Worm (Caenorhabditis elegans) whole organism, young adult: ENCODE results near the gene F21D9.1.

Source experiments
- B0019.2 ChIP-seq: fragments of 200-800 bp; sonication (Bioruptor generic); conservative IDR thresholded peaks from 2 replicates; pipeline ENCODE4 v1.3.6; 2022; ENCODE audit warnings: missing genetic modification reagents, missing genetic modification characterization, missing compliant biosample characterization
- B0261.1 ChIP-seq: sonication (generic microtip); optimal IDR thresholded peaks from 2 replicates; lab custom pipeline; 2016; ENCODE audit warnings: mild to moderate bottlenecking, missing genetic modification characterization, moderate library complexity, missing compliant biosample characterization
- B0336.3 ChIP-seq: fragments of 200-800 bp; sonication (Bioruptor generic); IDR thresholded peaks from 2 replicates; pipeline ENCODE4 v1.3.6; 2022; ENCODE audit warnings: missing genetic modification characterization, missing compliant biosample characterization
- C06A6.2 ChIP-seq: fragments of 200-800 bp; sonication (Bioruptor generic); conservative IDR thresholded peaks from 2 replicates; pipeline ENCODE4 v1.3.6; 2022; ENCODE audit warnings: missing genetic modification characterization, missing compliant biosample characterization
- D2030.7 ChIP-seq: fragments of 200-800 bp; sonication (Bioruptor generic); IDR thresholded peaks from 2 replicates; pipeline ENCODE4 v1.3.6; 2022; ENCODE audit warnings: missing genetic modification reagents, missing genetic modification characterization, missing compliant biosample characterization
- F22D6.2 ChIP-seq: sonication (generic microtip); optimal IDR thresholded peaks from 2 replicates; lab custom pipeline; 2016; ENCODE audit warnings: mild to moderate bottlenecking, missing genetic modification characterization, missing compliant biosample characterization
- F39B2.1 ChIP-seq: fragments of 200-800 bp; sonication (Bioruptor generic); IDR thresholded peaks from 2 replicates; pipeline ENCODE4 v1.3.6; 2022; ENCODE audit warnings: missing genetic modification reagents, missing genetic modification characterization, missing compliant biosample characterization
- F57C9.4 ChIP-seq: sonication (generic microtip); optimal IDR thresholded peaks from 2 replicates; lab custom pipeline; 2017; ENCODE audit warnings: mild to moderate bottlenecking, missing genetic modification characterization, missing compliant biosample characterization
- K11D2.4 ChIP-seq: fragments of 200-800 bp; sonication (Bioruptor generic); IDR thresholded peaks from 2 replicates; pipeline ENCODE4 v1.3.6; 2022; ENCODE audit warnings: missing genetic modification reagents, missing genetic modification characterization, missing compliant biosample characterization
- T26A5.8 ChIP-seq: sonication (generic microtip); optimal IDR thresholded peaks from 2 replicates; lab custom pipeline; 2016; ENCODE audit warnings: missing genetic modification characterization, missing compliant biosample characterization
- Y79H2A.3 ChIP-seq: fragments of 200-800 bp; sonication (Bioruptor generic); conservative IDR thresholded peaks from 2 replicates; pipeline ENCODE4 v1.3.6; 2022; ENCODE audit warnings: missing genetic modification reagents, missing genetic modification characterization, missing compliant biosample characterization
- bed-2 ChIP-seq: fragments of 200-800 bp; sonication (Bioruptor generic); IDR thresholded peaks from 2 replicates; pipeline ENCODE4 v1.3.6; 2022; ENCODE audit warnings: missing genetic modification reagents, missing genetic modification characterization, missing compliant biosample characterization
- cebp-1 ChIP-seq, 2 experiments: fragments of 200-800 bp in 1 of 2; sonication (Bioruptor generic) in 1 of 2; sonication (generic microtip) in 1 of 2; IDR thresholded peaks in 1 of 2; optimal IDR thresholded peaks in 1 of 2; 2 replicates each; pipeline versions ENCODE4 v1.3.6 to Lab custom; 2017 to 2022; ENCODE audit warnings: missing compliant biosample characterization in 2 of 2, missing genetic modification characterization in 2 of 2, mild to moderate bottlenecking in 1 of 2, missing genetic modification reagents in 1 of 2, moderate library complexity in 1 of 2
- cebp-2 ChIP-seq: fragments of 200-800 bp; sonication (Bioruptor generic); IDR thresholded peaks from 2 replicates; pipeline ENCODE4 v1.3.6; 2022; ENCODE audit warnings: missing genetic modification characterization, missing compliant biosample characterization
- ceh-40 ChIP-seq: fragments of 200-800 bp; sonication (Bioruptor generic); IDR thresholded peaks from 2 replicates; pipeline ENCODE4 v1.3.6; 2022; ENCODE audit warnings: missing genetic modification characterization, missing compliant biosample characterization
- ceh-58 ChIP-seq: fragments of 200-800 bp; sonication (Bioruptor generic); IDR thresholded peaks from 2 replicates; pipeline ENCODE4 v1.3.6; 2022; ENCODE audit warnings: missing genetic modification characterization, missing compliant biosample characterization
- dox-1 ChIP-seq: fragments of 200-800 bp; sonication (Bioruptor generic); IDR thresholded peaks from 2 replicates; pipeline ENCODE4 v1.3.6; 2022; ENCODE audit warnings: missing genetic modification reagents, missing genetic modification characterization, missing compliant biosample characterization
- dpl-1 ChIP-seq: fragments of 150-350 bp; optimal IDR thresholded peaks from 2 replicates; lab custom pipeline; 2014; ENCODE audit warnings: missing biosample characterization, missing genetic modification reagents, missing genetic modification characterization
- egl-44 ChIP-seq: fragments of 200-800 bp; sonication (Bioruptor generic); IDR thresholded peaks from 2 replicates; pipeline ENCODE4 v1.3.6; 2022; ENCODE audit warnings: missing genetic modification reagents, missing genetic modification characterization, missing compliant biosample characterization
- ets-4 ChIP-seq: fragments of 200-800 bp; sonication (Bioruptor generic); optimal IDR thresholded peaks from 2 replicates; lab custom pipeline; 2018; ENCODE audit warnings: mild to moderate bottlenecking, missing genetic modification characterization, missing compliant biosample characterization
- gei-17 ChIP-seq: fragments of 200-800 bp; sonication (Bioruptor generic); optimal IDR thresholded peaks from 2 replicates; lab custom pipeline; 2018; ENCODE audit warnings: mild to moderate bottlenecking, missing genetic modification characterization, missing compliant biosample characterization
- hlh-12 ChIP-seq: sonication (generic microtip); optimal IDR thresholded peaks from 2 replicates; lab custom pipeline; 2016; ENCODE audit warnings: missing genetic modification characterization, missing compliant biosample characterization
- hlh-26 ChIP-seq: fragments of 200-800 bp; sonication (Bioruptor generic); conservative IDR thresholded peaks from 2 replicates; pipeline ENCODE4 v1.3.6; 2022; ENCODE audit warnings: missing genetic modification reagents, missing genetic modification characterization, missing compliant biosample characterization
- hrde-1 ChIP-seq: sonication (generic microtip); optimal IDR thresholded peaks from 2 replicates; lab custom pipeline; 2016; ENCODE audit warnings: missing genetic modification characterization, mild to moderate bottlenecking, missing compliant biosample characterization, moderate library complexity, missing genotype, missing genetic modification reagents, borderline replicate concordance
- hsf-1 ChIP-seq: fragments of 200-800 bp; sonication (Bioruptor generic); IDR thresholded peaks from 2 replicates; pipeline ENCODE4 v1.3.6; 2022; ENCODE audit warnings: missing genetic modification reagents, missing genetic modification characterization, missing compliant biosample characterization
- lag-1 ChIP-seq: fragments of 200-800 bp; sonication (Bioruptor generic); IDR thresholded peaks from 2 replicates; pipeline ENCODE4 v1.3.6; 2022; ENCODE audit warnings: missing genetic modification reagents, missing genetic modification characterization, missing compliant biosample characterization
- let-607 ChIP-seq, 2 experiments: fragments of 200-800 bp in 1 of 2; sonication (Bioruptor generic) in 1 of 2; sonication (generic microtip) in 1 of 2; optimal IDR thresholded peaks; 2 replicates each; lab custom pipeline; 2016 to 2018; ENCODE audit warnings: mild to moderate bottlenecking in 2 of 2, missing compliant biosample characterization in 2 of 2, missing genetic modification characterization in 2 of 2, moderate library complexity in 2 of 2, missing genotype in 1 of 2
- lin-26 ChIP-seq: fragments of 200-800 bp; sonication (Bioruptor generic); IDR thresholded peaks from 2 replicates; pipeline ENCODE4 v1.3.6; 2022; ENCODE audit warnings: missing genetic modification reagents, missing genetic modification characterization, missing compliant biosample characterization
- lin-35 ChIP-seq, 3 experiments: fragments of 150-350 bp in 2 of 3; sonication (generic microtip) in 1 of 3; optimal IDR thresholded peaks; 2 replicates each; lab custom pipeline; 2014 to 2018; ENCODE audit warnings: missing biosample characterization in 3 of 3, missing genetic modification characterization in 3 of 3, missing genetic modification reagents in 3 of 3
- mes-4 ChIP-seq: sonication (generic microtip); optimal IDR thresholded peaks from 2 replicates; lab custom pipeline; 2016; ENCODE audit warnings: missing genotype, missing genetic modification characterization, missing compliant biosample characterization
- mxl-1 ChIP-seq: sonication (generic microtip); optimal IDR thresholded peaks from 2 replicates; lab custom pipeline; 2016; ENCODE audit warnings: missing genetic modification characterization, missing compliant biosample characterization
- nfyb-1 ChIP-seq: fragments of 200-800 bp; sonication (Bioruptor generic); IDR thresholded peaks from 2 replicates; pipeline ENCODE4 v1.3.6; 2022; ENCODE audit warnings: missing genetic modification reagents, missing genetic modification characterization, missing compliant biosample characterization
- nhr-179 ChIP-seq: sonication (generic microtip); optimal IDR thresholded peaks from 2 replicates; lab custom pipeline; 2016; ENCODE audit warnings: mild to moderate bottlenecking, missing genetic modification characterization, missing compliant biosample characterization
- nhr-90 ChIP-seq: sonication (generic microtip); optimal IDR thresholded peaks from 2 replicates; lab custom pipeline; 2016; ENCODE audit warnings: missing genotype, mild to moderate bottlenecking, missing genetic modification characterization, missing compliant biosample characterization
- rcor-1 ChIP-seq: fragments of 200-800 bp; sonication (Bioruptor generic); IDR thresholded peaks from 2 replicates; pipeline ENCODE4 v1.3.6; 2022; ENCODE audit warnings: missing genetic modification reagents, missing genetic modification characterization, missing compliant biosample characterization
- rec-8 ChIP-seq, 2 experiments: sonication (generic microtip); optimal IDR thresholded peaks; 2 replicates each; lab custom pipeline; 2016; ENCODE audit warnings: mild to moderate bottlenecking in 2 of 2, missing genetic modification characterization in 2 of 2, missing genetic modification reagents in 2 of 2, missing genotype in 2 of 2, missing biosample characterization in 1 of 2, missing compliant biosample characterization in 1 of 2, moderate library complexity in 1 of 2
- repo-1 ChIP-seq: sonication (generic microtip); optimal IDR thresholded peaks from 2 replicates; lab custom pipeline; 2017; ENCODE audit warnings: mild to moderate bottlenecking, missing genetic modification characterization, missing compliant biosample characterization
- rpc-1 ChIP-seq, 2 experiments: fragments of 150-350 bp in 1 of 2; sonication (generic microtip) in 1 of 2; optimal IDR thresholded peaks; 2 replicates each; lab custom pipeline; 2014 to 2018; ENCODE audit warnings: missing biosample characterization in 1 of 2, missing genetic modification characterization in 1 of 2, missing genetic modification reagents in 1 of 2, missing genotype in 1 of 2
- snpc-3.4 ChIP-seq: sonication (generic microtip); optimal IDR thresholded peaks from 2 replicates; lab custom pipeline; 2017; ENCODE audit warnings: missing genetic modification characterization, mild to moderate bottlenecking, missing compliant biosample characterization, antibody characterized with exemption, moderate library complexity, missing genotype, missing genetic modification reagents
- somi-1 ChIP-seq: fragments of 200-800 bp; sonication (Bioruptor generic); optimal IDR thresholded peaks from 2 replicates; lab custom pipeline; 2018; ENCODE audit warnings: mild to moderate bottlenecking, missing genetic modification characterization, missing compliant biosample characterization
- tlf-1 ChIP-seq: fragments of 200-800 bp; sonication (Bioruptor generic); optimal IDR thresholded peaks from 2 replicates; lab custom pipeline; 2018; ENCODE audit warnings: mild to moderate bottlenecking, missing genetic modification characterization, missing compliant biosample characterization
- unc-62 ChIP-seq: fragments of 150-350 bp; optimal IDR thresholded peaks from 2 replicates; lab custom pipeline; 2014; ENCODE audit warnings: missing biosample characterization, missing genetic modification reagents, missing genetic modification characterization
- ztf-6 ChIP-seq: fragments of 200-800 bp; sonication (Bioruptor generic); IDR thresholded peaks from 2 replicates; pipeline ENCODE4 v1.3.6; 2022; ENCODE audit warnings: missing genetic modification reagents, missing genetic modification characterization, missing compliant biosample characterization

The F21D9.1 gene

DNA sequence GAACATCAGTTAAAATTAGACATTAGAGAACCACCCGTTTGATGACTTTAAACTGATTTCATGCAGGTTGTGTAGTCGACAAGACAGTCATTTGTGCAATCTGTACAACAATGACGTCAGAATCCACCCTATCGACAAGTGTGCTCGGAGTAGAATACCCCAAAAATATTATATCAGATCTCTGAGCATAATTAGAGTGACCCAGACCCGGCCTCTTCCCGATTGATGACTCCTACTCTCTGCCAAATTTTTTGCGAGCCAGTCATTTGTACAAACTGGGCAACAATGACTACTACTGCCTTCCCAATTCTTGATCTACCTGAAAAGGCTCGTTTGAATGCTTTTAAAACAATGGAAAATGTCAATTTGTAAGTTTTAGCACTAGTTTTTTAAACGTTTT, 24.1 kb upstream of the F21D9.1 start, which contains the start of the genes fbxb-115 and fbxb-1:
fbxb-115 (minus strand) TSS at position 101 of the 400 bp plus-strand sequence.
fbxb-1 (plus strand) TSS at position 226 of the 400 bp plus-strand sequence.
- TF ChIP-seq ceh-58 (GFP tag; lab: Robert Waterston, UW) = no peak
- TF ChIP-seq snpc-3.4 = no peak
- no peak for TF ChIP-seq F57C9.4 (tag; lab: Kevin White, UChicago)
- no peak for TF ChIP-seq bed-2 (GFP tag; lab: Robert Waterston, UW)
- no peak for TF ChIP-seq ets-4 (GFP tag; lab: Kevin White, UChicago)
- no peak for TF ChIP-seq egl-44 (GFP tag; lab: Robert Waterston, UW)
- no peak for TF ChIP-seq lag-1 (GFP tag; lab: Robert Waterston, UW)
- no peak for TF ChIP-seq rpc-1 (optimal IDR thresholded peaks at IDR 0.05; lab: Kevin White, UChicago)
- TF ChIP-seq rpc-1 (tag; optimal IDR thresholded peaks at IDR 0.05; lab: Kevin White, UChicago) = no peak
- no peak for TF ChIP-seq B0019.2 (GFP tag; lab: Robert Waterston, UW)
- no peak for TF ChIP-seq D2030.7
- no peak for TF ChIP-seq F22D6.2 (tag; lab: Kevin White, UChicago)
- no peak for TF ChIP-seq unc-62 (GFP tag; lab: Kevin White, UChicago)
- TF ChIP-seq B0336.3 = no peak
- no peak for TF ChIP-seq mxl-1 (tag; lab: Kevin White, UChicago)
- no peak for TF ChIP-seq rcor-1 (GFP tag; lab: Robert Waterston, UW)

DNA sequence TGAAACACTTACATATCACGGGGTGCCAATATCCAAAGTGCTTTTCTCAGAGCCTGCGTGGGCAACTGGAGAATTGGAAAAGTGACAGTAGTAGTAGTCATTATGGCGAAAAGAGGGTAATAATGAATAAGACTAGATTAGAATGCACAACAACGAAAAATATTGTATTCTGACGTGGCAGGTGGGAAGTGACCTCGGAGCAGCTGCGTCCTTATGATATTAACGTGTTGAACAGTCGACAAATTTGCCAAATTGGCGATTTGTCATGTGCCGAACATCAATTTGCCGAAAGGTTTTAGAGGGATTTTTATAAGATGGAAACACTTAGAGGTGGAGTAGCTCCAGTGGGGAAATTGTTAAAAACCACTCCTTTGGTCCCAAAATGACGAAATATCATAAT, 13.3 kb upstream of the F21D9.1 start, which contains the start of gene str-81:
str-81 (minus strand) TSS at position 101 of the 400 bp plus-strand sequence.
- TF ChIP-seq T26A5.8 (no peak), let-607 (tag; optimal IDR thresholded peaks at IDR 0.05; lab: Kevin White, UChicago) (no peak), nfyb-1 (GFP tag; lab: Robert Waterston, UW) (no peak), B0261.1 (tag; lab: Kevin White, UChicago) (no peak), mes-4 (no peak), F57C9.4 (tag; lab: Kevin White, UChicago) (no peak), cebp-1 (GFP tag; IDR thresholded peaks at IDR 0.05; lab: Robert Waterston, UW) (no peak), cebp-1 (tag; optimal IDR thresholded peaks at IDR 0.05; lab: Kevin White, UChicago) (no peak), hrde-1 (tag; lab: Kevin White, UChicago) (no peak), mxl-1 (tag; lab: Kevin White, UChicago) (no peak), ceh-40 (GFP tag; lab: Robert Waterston, UW) (no peak), dox-1 (GFP tag; lab: Robert Waterston, UW) (no peak), hsf-1 (GFP tag; lab: Robert Waterston, UW) (no peak), B0019.2 (GFP tag; lab: Robert Waterston, UW) (no peak), F39B2.1 (GFP tag; lab: Robert Waterston, UW) (no peak), dpl-1 (GFP tag; lab: Kevin White, UChicago) (no peak), tlf-1 (no peak)

DNA sequence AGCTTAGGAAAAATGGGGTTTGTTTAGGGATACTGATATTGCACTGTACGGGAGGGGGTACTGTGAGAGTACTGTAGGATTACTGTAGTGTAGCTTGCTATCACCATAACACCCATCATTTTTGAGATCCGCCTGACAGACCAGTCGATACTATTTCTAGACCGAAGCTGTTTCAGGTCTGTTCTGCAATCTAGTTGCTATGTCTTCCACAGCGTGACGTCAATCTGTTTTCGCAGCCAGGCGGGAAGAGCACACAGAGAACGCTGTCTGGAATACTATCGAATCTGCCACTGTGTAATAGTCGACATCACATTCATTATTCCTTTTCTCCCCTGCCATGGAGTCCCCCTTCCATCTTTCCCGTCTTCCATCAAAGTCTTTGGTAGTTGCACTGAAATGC, 12.4 kb upstream of the F21D9.1 start, which contains the start of gene F21D9.11:
F21D9.11 (plus strand) TSS at position 301 of the 400 bp plus-strand sequence.
- TF ChIP-seq hlh-12 (tag; lab: Kevin White, UChicago) (no peak), rec-8 (tag; optimal IDR thresholded peaks at IDR 0.05; lab: Kevin White, UChicago) (no peak), hrde-1 (tag; lab: Kevin White, UChicago) (no peak), lag-1 (GFP tag; lab: Robert Waterston, UW) (no peak), cebp-1 (GFP tag; IDR thresholded peaks at IDR 0.05; lab: Robert Waterston, UW) (no peak), cebp-1 (tag; optimal IDR thresholded peaks at IDR 0.05; lab: Kevin White, UChicago) (no peak), nhr-90 (no peak), nfyb-1 (GFP tag; lab: Robert Waterston, UW) (no peak)
- TF ChIP-seq, all 124 proteins: peak for 0

DNA sequence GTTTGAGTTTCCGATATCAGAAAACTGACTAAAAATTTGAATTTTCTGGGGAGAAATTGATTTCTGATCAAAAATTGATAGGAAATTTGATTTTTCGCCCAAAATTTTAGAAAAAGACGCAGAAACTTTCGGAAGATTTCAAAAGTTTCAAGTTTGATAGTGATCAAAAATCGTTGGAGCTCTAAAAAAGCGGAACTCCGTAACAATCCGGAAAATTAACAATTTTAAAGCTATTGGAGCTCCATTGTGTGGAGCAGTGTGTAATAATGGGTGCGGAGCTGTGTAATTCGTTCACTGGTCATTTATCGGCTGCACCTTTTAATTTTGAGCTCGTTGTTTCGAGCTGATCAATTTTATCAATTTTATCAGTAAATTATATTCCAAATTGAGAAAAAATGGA, 10.7 kb upstream of the F21D9.1 start, which contains the start of gene F21D9.4:
F21D9.4 (plus strand) TSS at position 301 of the 400 bp plus-strand sequence.
- no peak for TF ChIP-seq somi-1
- no peak for TF ChIP-seq repo-1 (tag; lab: Kevin White, UChicago)
- TF ChIP-seq K11D2.4 (GFP tag; lab: Robert Waterston, UW) = no peak
- TF ChIP-seq ztf-6 (GFP tag; lab: Robert Waterston, UW) = no peak
- no peak for TF ChIP-seq nhr-179 (tag; lab: Kevin White, UChicago)
- TF ChIP-seq cebp-2 (GFP tag; lab: Robert Waterston, UW) = no peak
- TF ChIP-seq hlh-26 (GFP tag; lab: Robert Waterston, UW) = no peak
- no peak for TF ChIP-seq lin-35 (GFP tag; optimal IDR thresholded peaks at IDR 0.05; lab: Kevin White, UChicago)
- TF ChIP-seq Y79H2A.3 (GFP tag; lab: Robert Waterston, UW) = no peak
- TF ChIP-seq gei-17 = no peak
- TF ChIP-seq let-607 (tag; optimal IDR thresholded peaks at IDR 0.05; lab: Kevin White, UChicago) = no peak
- no peak for TF ChIP-seq lin-26 (GFP tag; lab: Robert Waterston, UW)
- TF ChIP-seq C06A6.2 = no peak
